Worm (Caenorhabditis elegans) whole organism, early embryonic: ENCODE data around the gene srh-212.

Experiments
- B0310.2 ChIP-seq: sonication (generic microtip); optimal IDR thresholded peaks from 2 replicates; lab custom pipeline; 2016; ENCODE audit warnings: mild to moderate bottlenecking, missing genetic modification characterization, missing compliant biosample characterization
- F13C5.2 ChIP-seq: sonication (generic microtip); optimal IDR thresholded peaks from 2 replicates; lab custom pipeline; 2017; ENCODE audit warnings: mild to moderate bottlenecking, missing genetic modification characterization, inconsistent platforms, missing compliant biosample characterization
- aly-1 ChIP-seq: sonication (generic microtip); optimal IDR thresholded peaks from 2 replicates; lab custom pipeline; 2016; ENCODE audit warnings: missing genetic modification characterization, missing compliant biosample characterization
- ama-1 ChIP-seq: fragments of 150-350 bp; optimal IDR thresholded peaks from 2 replicates; lab custom pipeline; 2014
- ceh-13 ChIP-seq: fragments of 200-800 bp; sonication (Bioruptor generic); optimal IDR thresholded peaks from 2 replicates; lab custom pipeline; 2018; ENCODE audit warnings: mild to moderate bottlenecking, missing genetic modification characterization, missing compliant biosample characterization
- ceh-36 ChIP-seq: sonication (generic microtip); optimal IDR thresholded peaks from 2 replicates; lab custom pipeline; 2016; ENCODE audit warnings: missing genetic modification characterization, inconsistent platforms, missing compliant biosample characterization
- ets-7 ChIP-seq: sonication (generic microtip); optimal IDR thresholded peaks from 2 replicates; lab custom pipeline; 2016; ENCODE audit warnings: missing genotype, missing genetic modification characterization, missing compliant biosample characterization
- flt-1 ChIP-seq: fragments of 200-800 bp; sonication (Bioruptor generic); IDR thresholded peaks from 2 replicates; pipeline ENCODE4 v1.3.6; 2022; ENCODE audit warnings: missing genetic modification characterization, missing compliant biosample characterization
- hmbx-1 ChIP-seq: sonication (generic microtip); optimal IDR thresholded peaks from 2 replicates; lab custom pipeline; 2016; ENCODE audit warnings: mild to moderate bottlenecking, missing genetic modification characterization, missing compliant biosample characterization
- hmg-4 ChIP-seq: fragments of 200-800 bp; sonication (Bioruptor generic); optimal IDR thresholded peaks from 2 replicates; lab custom pipeline; 2018; ENCODE audit warnings: mild to moderate bottlenecking, missing genetic modification characterization, missing compliant biosample characterization
- hnd-1 ChIP-seq: sonication (generic microtip); optimal IDR thresholded peaks from 2 replicates; lab custom pipeline; 2016; ENCODE audit warnings: missing genetic modification characterization, missing compliant biosample characterization
- pes-1 ChIP-seq: fragments of 200-800 bp; sonication (Bioruptor generic); IDR thresholded peaks from 2 replicates; pipeline ENCODE4 v1.3.6; 2022; ENCODE audit warnings: missing genetic modification reagents, missing genetic modification characterization, missing compliant biosample characterization
- scrt-1 ChIP-seq: fragments of 200-800 bp; sonication (Bioruptor generic); IDR thresholded peaks from 2 replicates; pipeline ENCODE4 v1.3.6; 2022; ENCODE audit warnings: missing genetic modification characterization, missing compliant biosample characterization
- sea-1 ChIP-seq: fragments of 200-800 bp; sonication (Bioruptor generic); conservative IDR thresholded peaks from 2 replicates; pipeline ENCODE4 v1.3.6; 2022; ENCODE audit warnings: missing genetic modification characterization, missing compliant biosample characterization
- tbx-11 ChIP-seq: fragments of 200-800 bp; sonication (Bioruptor generic); IDR thresholded peaks from 2 replicates; pipeline ENCODE4 v1.3.6; 2022; ENCODE audit warnings: missing genetic modification characterization, missing compliant biosample characterization
- tbx-37 ChIP-seq: fragments of 200-800 bp; sonication (Bioruptor generic); conservative IDR thresholded peaks from 2 replicates; pipeline ENCODE4 v1.3.6; 2022; ENCODE audit warnings: missing genetic modification reagents, missing genetic modification characterization, missing compliant biosample characterization
- tra-4 ChIP-seq: sonication (generic microtip); optimal IDR thresholded peaks from 2 replicates; lab custom pipeline; 2017; ENCODE audit warnings: missing genetic modification characterization, missing compliant biosample characterization

srh-212 gene

DNA sequence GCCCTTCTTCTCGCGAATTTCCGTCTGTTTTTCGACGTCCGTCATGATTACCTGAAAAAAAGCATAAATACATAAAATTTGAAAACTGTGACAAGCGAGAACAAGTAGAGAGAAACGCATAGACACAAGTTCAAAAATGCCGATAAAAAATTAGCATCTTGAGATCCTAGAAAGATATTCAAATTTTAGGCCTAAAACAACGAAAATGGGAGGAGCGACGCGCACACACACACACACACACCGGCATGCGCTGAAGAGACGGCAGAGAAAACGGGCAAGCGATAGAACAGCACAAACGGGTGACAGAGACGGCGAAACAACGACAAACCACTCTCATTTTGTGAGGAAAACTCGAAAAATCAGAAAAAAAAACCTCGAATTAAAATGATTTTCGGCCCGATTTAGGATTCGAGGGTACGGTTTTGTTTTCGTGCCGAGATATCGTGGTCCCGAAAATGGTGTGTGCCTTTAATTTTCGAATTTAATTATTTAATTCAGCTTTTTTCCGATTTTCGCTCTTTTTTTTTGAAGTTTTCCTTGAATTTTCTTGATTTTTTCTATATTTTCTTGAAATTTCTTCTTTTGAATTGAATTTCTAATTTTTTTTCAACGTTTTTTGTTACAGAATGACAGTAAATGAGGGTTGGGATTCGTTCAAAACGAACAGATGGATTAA lies 10.8 kb downstream of the srh-212 start, which contains the start of the genes rpl-11.1 and T22F3.2:
Gene rpl-11.1 (minus strand): TSS at position 51 of the 676 bp plus-strand sequence.
Gene T22F3.2 (plus strand): TSS at position 626 of the 676 bp plus-strand sequence.
- TF ChIP-seq hmg-4 (GFP tag; lab: Kevin White, UChicago) (peak; percentile 6), ceh-36 (tag; lab: Kevin White, UChicago) (no peak)

DNA sequence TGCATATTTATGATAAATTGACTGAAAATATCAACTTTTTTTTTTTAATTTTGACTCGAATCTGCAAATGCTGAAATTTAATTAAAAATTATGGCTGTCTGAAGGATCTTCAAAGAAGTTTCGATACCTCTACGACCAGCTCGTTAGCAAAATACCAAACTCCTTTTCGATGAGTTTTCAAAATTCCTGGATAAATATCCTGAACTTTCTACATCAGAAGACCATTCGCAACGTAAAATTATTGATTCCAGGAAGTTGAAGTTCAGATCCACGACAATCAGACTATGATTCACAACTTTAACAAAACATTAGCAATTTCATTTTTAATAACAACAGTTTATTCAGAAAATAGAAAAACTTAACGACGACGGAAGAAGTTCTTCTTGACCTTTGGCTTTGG lies 11.9 kb downstream of the srh-212 start:
- TF ChIP-seq hmg-4 (GFP tag; lab: Kevin White, UChicago) (no peak), hmbx-1 (tag; lab: Kevin White, UChicago) (no peak), tra-4 (tag; lab: Kevin White, UChicago) (no peak), tbx-37 (no peak), hnd-1 (no peak), sea-1 (GFP tag; lab: Robert Waterston, UW) (no peak), scrt-1 (GFP tag; lab: Robert Waterston, UW) (no peak), F13C5.2 (tag; lab: Kevin White, UChicago) (no peak), pes-1 (GFP tag; lab: Robert Waterston, UW) (no peak), ceh-13 (no peak), B0310.2 (no peak), ets-7 (no peak), flt-1 (GFP tag; lab: Robert Waterston, UW) (no peak), tbx-11 (GFP tag; lab: Robert Waterston, UW) (no peak), ama-1 (lab: Kevin White, UChicago) (no peak), aly-1 (tag; lab: Kevin White, UChicago) (no peak)

DNA sequence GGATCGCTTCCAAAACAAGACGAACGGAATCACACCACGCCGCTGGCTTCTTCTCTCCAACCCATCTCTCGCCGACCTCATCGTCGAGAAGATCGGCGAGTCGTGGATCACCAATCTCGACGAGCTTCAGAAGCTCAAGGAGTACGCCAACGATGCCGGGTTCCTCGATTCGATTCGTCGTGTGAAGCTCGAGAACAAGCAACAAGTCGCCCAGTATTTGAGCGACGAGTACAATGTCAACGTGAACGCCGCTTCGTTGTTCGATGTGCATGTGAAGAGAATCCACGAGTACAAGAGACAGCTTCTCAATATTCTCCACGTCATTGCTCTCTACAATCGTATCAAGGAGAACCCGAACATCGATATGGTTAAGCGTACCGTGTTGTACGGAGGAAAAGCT lies 13.3 kb downstream of the srh-212 start:
- no peak for TF ChIP-seq B0310.2
- TF ChIP-seq sea-1 (GFP tag; lab: Robert Waterston, UW), result no peak
- TF ChIP-seq tbx-11 (GFP tag; lab: Robert Waterston, UW), result no peak
- TF ChIP-seq scrt-1 (GFP tag; lab: Robert Waterston, UW), result no peak
- no peak for TF ChIP-seq F13C5.2 (tag; lab: Kevin White, UChicago)
- TF ChIP-seq ceh-13, result no peak
- no peak for TF ChIP-seq pes-1 (GFP tag; lab: Robert Waterston, UW)
- TF ChIP-seq tra-4 (tag; lab: Kevin White, UChicago), result no peak
- TF ChIP-seq ceh-36 (tag; lab: Kevin White, UChicago), result no peak
- no peak for TF ChIP-seq flt-1 (GFP tag; lab: Robert Waterston, UW)
- TF ChIP-seq aly-1 (tag; lab: Kevin White, UChicago), result no peak
- no peak for TF ChIP-seq hmg-4 (GFP tag; lab: Kevin White, UChicago)
- no peak for TF ChIP-seq tbx-37
- no peak for TF ChIP-seq hmbx-1 (tag; lab: Kevin White, UChicago)
- TF ChIP-seq hnd-1, result no peak
- no peak for TF ChIP-seq ama-1 (lab: Kevin White, UChicago)
- TF ChIP-seq ets-7, result no peak

DNA sequence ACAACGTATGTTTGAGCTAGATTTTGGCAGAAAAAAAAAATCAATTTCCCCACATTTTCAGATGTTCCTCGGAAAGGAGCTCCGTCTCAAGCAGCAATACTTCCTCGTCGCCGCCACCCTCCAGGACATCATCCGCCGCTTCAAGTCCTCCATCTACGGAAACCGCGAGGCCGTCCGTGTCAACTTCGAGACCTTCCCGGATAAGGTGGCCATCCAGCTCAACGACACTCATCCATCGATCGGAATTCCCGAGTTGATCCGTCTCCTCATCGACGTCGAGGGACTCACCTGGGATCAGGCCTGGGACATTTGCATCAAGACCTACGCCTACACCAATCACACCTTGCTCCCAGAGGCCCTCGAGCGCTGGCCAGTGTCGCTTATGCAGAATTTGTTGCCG lies 14.3 kb downstream of the srh-212 start:
- TF ChIP-seq B0310.2 (no peak), tbx-37 (no peak), scrt-1 (GFP tag; lab: Robert Waterston, UW) (no peak), ceh-36 (tag; lab: Kevin White, UChicago) (no peak), ets-7 (no peak), hmg-4 (GFP tag; lab: Kevin White, UChicago) (no peak), pes-1 (GFP tag; lab: Robert Waterston, UW) (no peak), ceh-13 (no peak), flt-1 (GFP tag; lab: Robert Waterston, UW) (no peak), aly-1 (tag; lab: Kevin White, UChicago) (no peak)

DNA sequence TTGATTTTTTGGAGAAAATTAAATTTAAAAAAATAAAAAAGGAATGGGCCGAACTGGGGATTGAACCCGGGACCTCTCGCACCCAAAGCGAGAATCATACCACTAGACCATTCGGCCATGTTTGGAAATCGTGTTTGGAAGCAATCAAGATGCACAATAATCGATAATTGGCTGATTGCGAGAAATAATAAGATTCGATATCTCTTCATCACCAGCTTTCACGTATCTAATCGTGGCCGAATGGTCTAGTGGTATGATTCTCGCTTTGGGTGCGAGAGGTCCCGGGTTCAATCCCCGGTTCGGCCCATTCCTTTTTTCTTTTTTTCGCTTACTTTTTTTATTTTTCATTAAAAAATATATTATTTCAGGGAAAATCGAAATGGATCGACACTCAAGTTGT lies 14.9 kb downstream of the srh-212 start:
- TF ChIP-seq pes-1 (GFP tag; lab: Robert Waterston, UW) (0 out of 2 replicates have a peak, but pooled peaks have one; percentile 9), ceh-13 (no peak)

DNA sequence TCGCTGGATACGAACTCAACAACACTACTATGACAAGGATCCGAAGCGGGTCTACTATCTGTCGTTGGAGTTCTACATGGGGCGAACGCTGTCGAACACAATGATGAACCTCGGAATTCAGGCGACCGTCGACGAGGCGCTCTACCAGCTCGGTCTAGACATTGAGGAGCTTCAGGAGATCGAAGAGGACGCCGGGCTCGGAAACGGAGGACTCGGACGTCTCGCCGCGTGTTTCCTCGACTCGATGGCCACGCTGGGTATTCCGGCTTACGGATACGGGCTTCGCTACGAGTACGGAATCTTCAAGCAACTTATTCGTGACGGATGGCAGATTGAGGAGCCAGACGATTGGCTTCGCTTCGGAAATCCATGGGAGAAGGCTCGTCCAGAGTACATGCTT lies 15.3 kb downstream of the srh-212 start:
- TF ChIP-seq hnd-1 (no peak), ceh-36 (tag; lab: Kevin White, UChicago) (no peak), aly-1 (tag; lab: Kevin White, UChicago) (no peak), ceh-13 (no peak), B0310.2 (no peak), tbx-37 (no peak), pes-1 (GFP tag; lab: Robert Waterston, UW) (no peak), scrt-1 (GFP tag; lab: Robert Waterston, UW) (no peak), hmbx-1 (tag; lab: Kevin White, UChicago) (no peak), flt-1 (GFP tag; lab: Robert Waterston, UW) (no peak), hmg-4 (GFP tag; lab: Kevin White, UChicago) (no peak), tra-4 (tag; lab: Kevin White, UChicago) (no peak), F13C5.2 (tag; lab: Kevin White, UChicago) (no peak)

DNA sequence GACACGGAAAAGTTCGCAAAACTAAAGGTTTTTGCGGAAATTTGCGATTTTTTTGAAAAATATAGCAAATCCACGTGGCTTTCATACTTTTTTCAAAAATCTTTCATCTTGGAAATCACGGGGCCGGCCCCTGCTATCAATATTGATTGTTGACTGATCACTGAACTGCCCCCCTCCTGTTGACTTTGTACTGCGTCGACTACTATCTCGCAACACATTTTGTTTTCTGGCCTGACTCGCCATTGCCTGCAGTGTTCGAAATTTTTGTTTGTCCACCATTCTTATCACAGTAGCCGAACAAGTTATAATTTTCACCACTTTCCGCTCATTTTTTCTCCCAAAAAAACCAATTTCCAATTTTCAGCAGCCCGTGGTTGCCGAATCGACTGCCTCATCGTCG lies 15.9 kb downstream of the srh-212 start:
- TF ChIP-seq F13C5.2 (tag; lab: Kevin White, UChicago) (no peak), tbx-37 (no peak), aly-1 (tag; lab: Kevin White, UChicago) (no peak)

DNA sequence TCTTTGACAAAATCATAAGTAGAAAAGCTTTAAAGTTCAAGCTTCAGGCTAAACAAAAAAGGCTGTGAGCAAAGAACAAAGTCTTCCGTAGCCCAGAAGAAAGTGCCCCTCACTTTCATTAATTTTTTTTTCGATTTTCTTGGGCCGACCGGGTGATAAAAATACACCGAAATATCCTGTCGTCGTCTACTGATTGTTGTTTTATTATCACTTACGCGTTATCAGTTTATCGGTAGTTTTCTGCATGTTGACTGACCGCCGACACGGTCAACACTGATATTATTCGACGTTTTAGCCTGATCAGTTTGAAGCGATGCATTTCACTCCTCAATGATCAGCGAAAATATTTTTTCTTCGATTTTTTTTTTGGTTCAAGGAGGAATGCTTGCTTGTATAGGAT lies 16.6 kb downstream of the srh-212 start:
- no peak for TF ChIP-seq ets-7
- TF ChIP-seq ceh-13, result no peak
- no peak for TF ChIP-seq sea-1 (GFP tag; lab: Robert Waterston, UW)
- TF ChIP-seq tbx-37, result no peak
- no peak for TF ChIP-seq hmbx-1 (tag; lab: Kevin White, UChicago)
- TF ChIP-seq tra-4 (tag; lab: Kevin White, UChicago), result no peak
- TF ChIP-seq tbx-11 (GFP tag; lab: Robert Waterston, UW), result no peak
- no peak for TF ChIP-seq hnd-1
- no peak for TF ChIP-seq scrt-1 (GFP tag; lab: Robert Waterston, UW)
- TF ChIP-seq pes-1 (GFP tag; lab: Robert Waterston, UW), result no peak
- no peak for TF ChIP-seq flt-1 (GFP tag; lab: Robert Waterston, UW)
- no peak for TF ChIP-seq ceh-36 (tag; lab: Kevin White, UChicago)
